Worm (Caenorhabditis elegans) whole organism, young adult: ENCODE results near the gene C27F2.7.

Source experiments
- B0019.2 ChIP-seq: fragments of 200-800 bp; sonication (Bioruptor generic); conservative IDR thresholded peaks from 2 replicates; pipeline ENCODE4 v1.3.6; 2022; ENCODE audit warnings: missing genetic modification reagents, missing genetic modification characterization, missing compliant biosample characterization
- B0035.1 ChIP-seq: sonication (generic microtip); optimal IDR thresholded peaks from 2 replicates; lab custom pipeline; 2016; ENCODE audit warnings: missing genetic modification characterization, mild to moderate bottlenecking, missing compliant biosample characterization, missing genotype, missing genetic modification reagents
- B0261.1 ChIP-seq: sonication (generic microtip); optimal IDR thresholded peaks from 2 replicates; lab custom pipeline; 2016; ENCODE audit warnings: mild to moderate bottlenecking, missing genetic modification characterization, moderate library complexity, missing compliant biosample characterization
- C06A6.2 ChIP-seq: fragments of 200-800 bp; sonication (Bioruptor generic); conservative IDR thresholded peaks from 2 replicates; pipeline ENCODE4 v1.3.6; 2022; ENCODE audit warnings: missing genetic modification characterization, missing compliant biosample characterization
- F22D6.2 ChIP-seq: sonication (generic microtip); optimal IDR thresholded peaks from 2 replicates; lab custom pipeline; 2016; ENCODE audit warnings: mild to moderate bottlenecking, missing genetic modification characterization, missing compliant biosample characterization
- F23B12.7 ChIP-seq: sonication (generic microtip); optimal IDR thresholded peaks from 2 replicates; lab custom pipeline; 2017; ENCODE audit warnings: missing genetic modification characterization, mild to moderate bottlenecking, missing compliant biosample characterization, antibody characterized with exemption, moderate library complexity; ENCODE audit not compliant: insufficient read depth
- F52B5.7 ChIP-seq: sonication (generic microtip); optimal IDR thresholded peaks from 2 replicates; lab custom pipeline; 2016; ENCODE audit warnings: mild to moderate bottlenecking, missing genetic modification characterization, missing compliant biosample characterization
- F57C9.4 ChIP-seq: sonication (generic microtip); optimal IDR thresholded peaks from 2 replicates; lab custom pipeline; 2017; ENCODE audit warnings: mild to moderate bottlenecking, missing genetic modification characterization, missing compliant biosample characterization
- K11D2.4 ChIP-seq: fragments of 200-800 bp; sonication (Bioruptor generic); IDR thresholded peaks from 2 replicates; pipeline ENCODE4 v1.3.6; 2022; ENCODE audit warnings: missing genetic modification reagents, missing genetic modification characterization, missing compliant biosample characterization
- K12H6.12 ChIP-seq: fragments of 200-800 bp; sonication (Bioruptor generic); optimal IDR thresholded peaks from 2 replicates; lab custom pipeline; 2018; ENCODE audit warnings: mild to moderate bottlenecking, missing genetic modification characterization, missing compliant biosample characterization
- Y53F4B.3 ChIP-seq: fragments of 200-800 bp; sonication (Bioruptor generic); IDR thresholded peaks from 2 replicates; pipeline ENCODE4 v1.3.6; 2022; ENCODE audit warnings: missing genetic modification reagents, missing genetic modification characterization, missing compliant biosample characterization
- Y53G8AR.9 ChIP-seq: fragments of 200-800 bp; sonication (Bioruptor generic); conservative IDR thresholded peaks from 2 replicates; pipeline ENCODE4 v1.3.6; 2022; ENCODE audit warnings: missing genetic modification reagents, missing genetic modification characterization, missing compliant biosample characterization
- Y67H2A.10 ChIP-seq: fragments of 200-800 bp; sonication (Bioruptor generic); conservative IDR thresholded peaks from 2 replicates; pipeline ENCODE4 v1.3.6; 2022; ENCODE audit warnings: missing genetic modification reagents, missing genetic modification characterization, missing compliant biosample characterization
- Y79H2A.3 ChIP-seq: fragments of 200-800 bp; sonication (Bioruptor generic); conservative IDR thresholded peaks from 2 replicates; pipeline ENCODE4 v1.3.6; 2022; ENCODE audit warnings: missing genetic modification reagents, missing genetic modification characterization, missing compliant biosample characterization
- Y95B8A.8 ChIP-seq: fragments of 200-800 bp; sonication (Bioruptor generic); IDR thresholded peaks from 2 replicates; pipeline ENCODE4 v1.3.6; 2022; ENCODE audit warnings: missing genetic modification reagents, missing genetic modification characterization, missing compliant biosample characterization
- akir-1 ChIP-seq: fragments of 200-800 bp; sonication (Bioruptor generic); optimal IDR thresholded peaks from 2 replicates; lab custom pipeline; 2018; ENCODE audit warnings: mild to moderate bottlenecking, missing genetic modification characterization, moderate library complexity, missing compliant biosample characterization
- ama-1 ChIP-seq, 3 experiments: fragments of 150-350 bp in 1 of 3; sonication (generic microtip) in 2 of 3; optimal IDR thresholded peaks; 2 replicates each; lab custom pipeline; 2014 to 2018; ENCODE audit warnings: missing biosample characterization in 2 of 3, missing genetic modification characterization in 2 of 3, missing genetic modification reagents in 2 of 3
- aptf-2 ChIP-seq: fragments of 200-800 bp; sonication (Bioruptor generic); conservative IDR thresholded peaks from 2 replicates; pipeline ENCODE4 v1.3.6; 2022; ENCODE audit warnings: missing genetic modification reagents, missing genetic modification characterization, missing compliant biosample characterization
- attf-5 ChIP-seq: fragments of 200-800 bp; sonication (Bioruptor generic); optimal IDR thresholded peaks from 2 replicates; lab custom pipeline; 2018; ENCODE audit warnings: mild to moderate bottlenecking, missing genetic modification characterization, missing compliant biosample characterization
- attf-6 ChIP-seq: fragments of 200-800 bp; sonication (Bioruptor generic); IDR thresholded peaks from 2 replicates; pipeline ENCODE4 v1.3.6; 2022; ENCODE audit warnings: missing genetic modification reagents, missing genetic modification characterization, missing compliant biosample characterization
- ccch-3 ChIP-seq: fragments of 200-800 bp; sonication (Bioruptor generic); optimal IDR thresholded peaks from 2 replicates; lab custom pipeline; 2018; ENCODE audit warnings: mild to moderate bottlenecking, missing genetic modification characterization, missing compliant biosample characterization
- cebp-1 ChIP-seq, 2 experiments: fragments of 200-800 bp in 1 of 2; sonication (Bioruptor generic) in 1 of 2; sonication (generic microtip) in 1 of 2; IDR thresholded peaks in 1 of 2; optimal IDR thresholded peaks in 1 of 2; 2 replicates each; pipeline versions ENCODE4 v1.3.6 to Lab custom; 2017 to 2022; ENCODE audit warnings: missing compliant biosample characterization in 2 of 2, missing genetic modification characterization in 2 of 2, mild to moderate bottlenecking in 1 of 2, missing genetic modification reagents in 1 of 2, moderate library complexity in 1 of 2
- ceh-100 ChIP-seq: fragments of 200-800 bp; sonication (Bioruptor generic); IDR thresholded peaks from 2 replicates; pipeline ENCODE4 v1.3.6; 2022; ENCODE audit warnings: missing genetic modification reagents, missing genetic modification characterization, missing compliant biosample characterization
- die-1 ChIP-seq: sonication (generic microtip); optimal IDR thresholded peaks from 2 replicates; lab custom pipeline; 2016; ENCODE audit warnings: missing genotype, mild to moderate bottlenecking, missing genetic modification characterization, missing compliant biosample characterization
- dox-1 ChIP-seq: fragments of 200-800 bp; sonication (Bioruptor generic); IDR thresholded peaks from 2 replicates; pipeline ENCODE4 v1.3.6; 2022; ENCODE audit warnings: missing genetic modification reagents, missing genetic modification characterization, missing compliant biosample characterization
- egl-44 ChIP-seq: fragments of 200-800 bp; sonication (Bioruptor generic); IDR thresholded peaks from 2 replicates; pipeline ENCODE4 v1.3.6; 2022; ENCODE audit warnings: missing genetic modification reagents, missing genetic modification characterization, missing compliant biosample characterization
- egrh-3 ChIP-seq: fragments of 200-800 bp; sonication (Bioruptor generic); IDR thresholded peaks from 2 replicates; pipeline ENCODE4 v1.3.6; 2022; ENCODE audit warnings: missing genetic modification reagents, missing genetic modification characterization, missing compliant biosample characterization
- fkh-3 ChIP-seq: sonication (generic microtip); optimal IDR thresholded peaks from 2 replicates; lab custom pipeline; 2016; ENCODE audit warnings: mild to moderate bottlenecking, missing genetic modification characterization, missing compliant biosample characterization
- hlh-12 ChIP-seq: sonication (generic microtip); optimal IDR thresholded peaks from 2 replicates; lab custom pipeline; 2016; ENCODE audit warnings: missing genetic modification characterization, missing compliant biosample characterization
- hmg-1.2 ChIP-seq: fragments of 200-800 bp; sonication (Bioruptor generic); IDR thresholded peaks from 2 replicates; pipeline ENCODE4 v1.3.6; 2022; ENCODE audit warnings: missing genetic modification reagents, missing genetic modification characterization, missing compliant biosample characterization
- lag-1 ChIP-seq: fragments of 200-800 bp; sonication (Bioruptor generic); IDR thresholded peaks from 2 replicates; pipeline ENCODE4 v1.3.6; 2022; ENCODE audit warnings: missing genetic modification reagents, missing genetic modification characterization, missing compliant biosample characterization
- let-607 ChIP-seq, 2 experiments: fragments of 200-800 bp in 1 of 2; sonication (Bioruptor generic) in 1 of 2; sonication (generic microtip) in 1 of 2; optimal IDR thresholded peaks; 2 replicates each; lab custom pipeline; 2016 to 2018; ENCODE audit warnings: mild to moderate bottlenecking in 2 of 2, missing compliant biosample characterization in 2 of 2, missing genetic modification characterization in 2 of 2, moderate library complexity in 2 of 2, missing genotype in 1 of 2
- lin-40 ChIP-seq: sonication (generic microtip); optimal IDR thresholded peaks from 2 replicates; lab custom pipeline; 2016; ENCODE audit warnings: missing genetic modification characterization, mild to moderate bottlenecking, missing compliant biosample characterization, missing genotype, missing genetic modification reagents
- mes-4 ChIP-seq: sonication (generic microtip); optimal IDR thresholded peaks from 2 replicates; lab custom pipeline; 2016; ENCODE audit warnings: missing genotype, missing genetic modification characterization, missing compliant biosample characterization
- nfya-2 ChIP-seq: fragments of 200-800 bp; sonication (Bioruptor generic); IDR thresholded peaks from 2 replicates; pipeline ENCODE4 v1.3.6; 2022; ENCODE audit warnings: missing genetic modification reagents, missing genetic modification characterization, missing compliant biosample characterization
- nfyb-1 ChIP-seq: fragments of 200-800 bp; sonication (Bioruptor generic); IDR thresholded peaks from 2 replicates; pipeline ENCODE4 v1.3.6; 2022; ENCODE audit warnings: missing genetic modification reagents, missing genetic modification characterization, missing compliant biosample characterization
- nhr-179 ChIP-seq: sonication (generic microtip); optimal IDR thresholded peaks from 2 replicates; lab custom pipeline; 2016; ENCODE audit warnings: mild to moderate bottlenecking, missing genetic modification characterization, missing compliant biosample characterization
- nhr-80 ChIP-seq: sonication (generic microtip); optimal IDR thresholded peaks from 2 replicates; lab custom pipeline; 2016; ENCODE audit warnings: missing genetic modification characterization, missing compliant biosample characterization
- nhr-90 ChIP-seq: sonication (generic microtip); optimal IDR thresholded peaks from 2 replicates; lab custom pipeline; 2016; ENCODE audit warnings: missing genotype, mild to moderate bottlenecking, missing genetic modification characterization, missing compliant biosample characterization
- sea-2 ChIP-seq: fragments of 200-800 bp; sonication (Bioruptor generic); IDR thresholded peaks from 2 replicates; pipeline ENCODE4 v1.3.6; 2022; ENCODE audit warnings: missing genetic modification characterization, missing compliant biosample characterization
- tbp1 ChIP-seq: fragments of 200-800 bp; sonication (Bioruptor generic); optimal IDR thresholded peaks from 2 replicates; lab custom pipeline; 2018; ENCODE audit warnings: mild to moderate bottlenecking, missing genetic modification characterization, missing compliant biosample characterization
- tbx-9 ChIP-seq: sonication (generic microtip); optimal IDR thresholded peaks from 2 replicates; lab custom pipeline; 2016; ENCODE audit warnings: borderline replicate concordance, missing genetic modification characterization, inconsistent platforms, missing compliant biosample characterization
- tlf-1 ChIP-seq: fragments of 200-800 bp; sonication (Bioruptor generic); optimal IDR thresholded peaks from 2 replicates; lab custom pipeline; 2018; ENCODE audit warnings: mild to moderate bottlenecking, missing genetic modification characterization, missing compliant biosample characterization
- unc-62 ChIP-seq: fragments of 150-350 bp; optimal IDR thresholded peaks from 2 replicates; lab custom pipeline; 2014; ENCODE audit warnings: missing biosample characterization, missing genetic modification reagents, missing genetic modification characterization
- zfh-2 ChIP-seq: fragments of 200-800 bp; sonication (Bioruptor generic); conservative IDR thresholded peaks from 2 replicates; pipeline ENCODE4 v1.3.6; 2022; ENCODE audit warnings: missing genetic modification reagents, missing genetic modification characterization, missing compliant biosample characterization
- zim-3 ChIP-seq: sonication (generic microtip); optimal IDR thresholded peaks from 2 replicates; lab custom pipeline; 2017; ENCODE audit warnings: mild to moderate bottlenecking, missing genetic modification characterization, moderate library complexity, missing compliant biosample characterization
- ztf-18 ChIP-seq: sonication (generic microtip); optimal IDR thresholded peaks from 2 replicates; lab custom pipeline; 2016; ENCODE audit warnings: missing genotype, mild to moderate bottlenecking, missing genetic modification characterization, missing compliant biosample characterization
- ztf-28 ChIP-seq: fragments of 200-800 bp; sonication (Bioruptor generic); IDR thresholded peaks from 2 replicates; pipeline ENCODE4 v1.3.6; 2022; ENCODE audit warnings: missing genetic modification reagents, missing genetic modification characterization, missing compliant biosample characterization

C27F2.7 gene

ce11 chrIII:4950345-4950744, 33.9 kb downstream of the C27F2.7 start:
- no peak for TF ChIP-seq nfyb-1 (GFP tag; lab: Robert Waterston, UW)
- TF ChIP-seq tlf-1: no peak
- TF ChIP-seq lag-1 (GFP tag; lab: Robert Waterston, UW): no peak
- no peak for TF ChIP-seq Y79H2A.3 (GFP tag; lab: Robert Waterston, UW)
- 0 out of 2 replicates have a peak, but pooled peaks have one; percentile 63 for TF ChIP-seq K11D2.4 (GFP tag; lab: Robert Waterston, UW)
- no peak for TF ChIP-seq Y95B8A.8
- no peak for TF ChIP-seq ceh-100
- TF ChIP-seq nhr-90 (tag; lab: Kevin White, UChicago): no peak
- TF ChIP-seq ztf-18 (tag; lab: Kevin White, UChicago): no peak
- no peak for TF ChIP-seq fkh-3
- no peak for TF ChIP-seq nhr-179 (tag; lab: Kevin White, UChicago)
- TF ChIP-seq C06A6.2 (GFP tag; lab: Robert Waterston, UW): no peak
- TF ChIP-seq tbp1: no peak
- no peak for TF ChIP-seq unc-62
- no peak for TF ChIP-seq ama-1 (optimal IDR thresholded peaks at IDR 0.05; lab: Kevin White, UChicago)
- TF ChIP-seq ama-1 (GFP tag; optimal IDR thresholded peaks at IDR 0.05; lab: Kevin White, UChicago): no peak
- TF ChIP-seq attf-5: peak; percentile 13
- TF ChIP-seq zfh-2 (GFP tag; lab: Robert Waterston, UW): peak; percentile 88
- TF ChIP-seq F52B5.7: no peak
- TF ChIP-seq zim-3 (tag; lab: Kevin White, UChicago): no peak
- no peak for TF ChIP-seq cebp-1 (GFP tag; IDR thresholded peaks at IDR 0.05; lab: Robert Waterston, UW)
- peak; percentile 37 for TF ChIP-seq cebp-1 (tag; optimal IDR thresholded peaks at IDR 0.05; lab: Kevin White, UChicago)
- peak; percentile 13 for TF ChIP-seq F23B12.7 (tag; lab: Kevin White, UChicago)
- no peak for TF ChIP-seq Y53F4B.3
- TF ChIP-seq K12H6.12 (tag; lab: Kevin White, UChicago): peak; percentile 29
- TF ChIP-seq mes-4 (tag; lab: Kevin White, UChicago): no peak
- no peak for TF ChIP-seq sea-2
- no peak for TF ChIP-seq die-1 (tag; lab: Kevin White, UChicago)
- TF ChIP-seq B0261.1: no peak
- TF ChIP-seq ccch-3 (GFP tag; lab: Kevin White, UChicago): no peak
- TF ChIP-seq nhr-80 (tag; lab: Kevin White, UChicago): no peak
- no peak for TF ChIP-seq nfya-2 (GFP tag; lab: Robert Waterston, UW)

DNA sequence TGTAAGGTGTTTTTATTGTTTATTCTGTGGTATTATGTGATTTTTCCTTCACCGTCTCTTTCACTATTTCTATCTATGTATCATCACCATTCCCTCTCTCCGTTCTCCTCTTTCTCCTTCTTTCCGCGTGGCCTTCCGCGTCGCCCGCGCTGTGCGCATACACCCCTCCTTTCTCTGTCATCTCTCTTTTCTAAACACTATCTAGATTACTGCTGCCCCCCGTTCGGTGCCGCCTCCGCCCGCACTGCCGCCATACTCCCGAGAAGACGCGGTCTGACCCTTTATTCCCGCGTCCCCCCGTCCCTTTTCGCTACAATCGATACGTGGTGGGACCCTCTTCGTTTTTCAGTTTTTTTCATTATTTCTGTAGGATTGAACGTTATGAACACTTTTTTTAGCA, 35.7 kb downstream of the C27F2.7 start:
- TF ChIP-seq Y53G8AR.9: no peak
- no peak for TF ChIP-seq ztf-18 (tag; lab: Kevin White, UChicago)
- no peak for TF ChIP-seq B0019.2 (GFP tag; lab: Robert Waterston, UW)
- no peak for TF ChIP-seq F22D6.2 (tag; lab: Kevin White, UChicago)
- TF ChIP-seq let-607 (tag; optimal IDR thresholded peaks at IDR 0.05; lab: Kevin White, UChicago): no peak
- no peak for TF ChIP-seq attf-6
- peak; percentile 63; the same call in 1 of the 2 replicates for TF ChIP-seq egrh-3
- TF ChIP-seq die-1 (tag; lab: Kevin White, UChicago): no peak
- TF ChIP-seq egl-44 (GFP tag; lab: Robert Waterston, UW): no peak
- TF ChIP-seq hlh-12 (tag; lab: Kevin White, UChicago): no peak
- TF ChIP-seq F23B12.7 (tag; lab: Kevin White, UChicago): no peak
- TF ChIP-seq ztf-28 (GFP tag; lab: Robert Waterston, UW): no peak
- no peak for TF ChIP-seq attf-5
- TF ChIP-seq Y67H2A.10 (GFP tag; lab: Robert Waterston, UW): no peak
- no peak for TF ChIP-seq zim-3 (tag; lab: Kevin White, UChicago)
- TF ChIP-seq tbx-9: no peak
- no peak for TF ChIP-seq aptf-2 (GFP tag; lab: Robert Waterston, UW)
- no peak for TF ChIP-seq dox-1 (GFP tag; lab: Robert Waterston, UW)
- peak; percentile 52; the same call in 1 of the 2 replicates for TF ChIP-seq hmg-1.2 (GFP tag; lab: Robert Waterston, UW)
- TF ChIP-seq akir-1 (GFP tag; lab: Kevin White, UChicago): no peak
- TF ChIP-seq Y53F4B.3: no peak
- TF ChIP-seq Y95B8A.8: no peak
- TF ChIP-seq lin-40: no peak
- TF ChIP-seq B0035.1 (tag; lab: Kevin White, UChicago): no peak
- TF ChIP-seq F57C9.4 (tag; lab: Kevin White, UChicago): no peak
